Worm (Caenorhabditis elegans): ENCODE results near the gene Y17G9A.4.

ce11 chrIV:4811863-4812262, 49.5 kb downstream of the Y17G9A.4 start, which contains the start of gene srw-95:
- no peak for TF ChIP-seq pes-1 (GFP tag; IDR thresholded peaks at IDR 0.05)
- no peak for TF ChIP-seq flt-1 (GFP tag; IDR thresholded peaks at IDR 0.05)
- TF ChIP-seq ama-1 (optimal IDR thresholded peaks at IDR 0.05), result no peak
- TF ChIP-seq tra-4 (tag; optimal IDR thresholded peaks at IDR 0.05), result no peak
- no peak for TF ChIP-seq tbx-11 (GFP tag; IDR thresholded peaks at IDR 0.05)
- no peak for TF ChIP-seq ceh-36 (tag; optimal IDR thresholded peaks at IDR 0.05)
- no peak for TF ChIP-seq sea-1 (GFP tag; conservative IDR thresholded peaks at IDR 0.05)
- no peak for TF ChIP-seq tbx-37 (GFP tag; conservative IDR thresholded peaks at IDR 0.05)
- no peak for TF ChIP-seq ets-7 (tag; optimal IDR thresholded peaks at IDR 0.05)

Data from whole organism, early embryonic.